Fruit fly (Drosophila melanogaster): ENCODE data around the gene salm.
A peak's percentile ranks its signal among the peaks of the same experiment; 100 is the strongest.

The salm gene

DNA sequence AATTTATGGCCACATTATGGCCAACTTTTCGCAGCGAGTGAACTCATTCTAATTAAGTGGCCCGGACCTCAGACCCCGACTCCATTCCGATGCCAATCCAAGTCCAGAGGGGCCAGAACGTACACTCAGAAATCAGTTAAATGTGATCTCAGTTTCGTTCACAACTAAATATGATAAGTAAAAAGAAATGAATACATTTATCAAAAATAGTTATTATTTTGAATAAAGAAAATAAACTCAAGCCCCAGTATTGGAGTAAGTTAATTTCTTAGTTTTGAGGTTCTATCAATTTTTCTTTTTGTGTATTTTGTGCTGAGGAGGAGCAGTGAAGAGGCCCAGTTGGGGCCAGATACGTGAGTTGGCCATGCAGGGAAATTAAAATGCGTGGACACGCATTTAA, 49.8 kb downstream of the salm start:
- TF ChIP-seq CG1621 (tag; optimal IDR thresholded peaks at IDR 0.05) (peak; percentile 7), CG32006 (GFP tag; optimal IDR thresholded peaks at IDR 0.05) (peak; percentile 22), acj6 (GFP tag; optimal IDR thresholded peaks at IDR 0.05) (peak; percentile 50), esn (GFP tag; optimal IDR thresholded peaks at IDR 0.05) (peak; percentile 78), CG6808 (GFP tag; optimal IDR thresholded peaks at IDR 0.05) (no peak), Sox14 (GFP tag; optimal IDR thresholded peaks at IDR 0.05) (peak; percentile 33), cyc (GFP tag; optimal IDR thresholded peaks at IDR 0.05) (peak; percentile 52), Ets21C (GFP tag; optimal IDR thresholded peaks at IDR 0.05) (peak; percentile 38), net (GFP tag; optimal IDR thresholded peaks at IDR 0.05) (peak; percentile 23), CG11762 (GFP tag; optimal IDR thresholded peaks at IDR 0.05; ENCODE audit: insufficient read depth) (peak; percentile 12), CG7368 (GFP tag; optimal IDR thresholded peaks at IDR 0.05) (peak; percentile 20), Ets96B (tag; optimal IDR thresholded peaks at IDR 0.05) (peak; percentile 39), Eip75B (GFP tag; optimal IDR thresholded peaks at IDR 0.05) (peak; percentile 51), Hr38 (GFP tag; optimal IDR thresholded peaks at IDR 0.05) (no peak), achi (GFP tag; optimal IDR thresholded peaks at IDR 0.05) (peak; percentile 66), topi (GFP tag; optimal IDR thresholded peaks at IDR 0.05) (peak; percentile 61), OdsH (GFP tag; optimal IDR thresholded peaks at IDR 0.05) (peak; percentile 62), CG10631 (GFP tag; optimal IDR thresholded peaks at IDR 0.05) (peak; percentile 57), spab (GFP tag; optimal IDR thresholded peaks at IDR 0.05) (no peak), Eip93F (GFP tag; optimal IDR thresholded peaks at IDR 0.05) (no peak), eg (GFP tag; IDR thresholded peaks at IDR 0.05) (peak; percentile 40; the same call in 1 of the 3 replicates), Eip78C (GFP tag) (peak; percentile 76), CG6854 (GFP tag; optimal IDR thresholded peaks at IDR 0.05) (no peak), Smox (GFP tag; optimal IDR thresholded peaks at IDR 0.05) (peak; percentile 67), Met (GFP tag; optimal IDR thresholded peaks at IDR 0.05) (peak; percentile 74), dsx (GFP tag; optimal IDR thresholded peaks at IDR 0.05; ENCODE audit: poor library complexity, severe bottlenecking) (peak; percentile 24), Blimp-1 (GFP tag; optimal IDR thresholded peaks at IDR 0.05) (peak; percentile 23), fkh (GFP tag; optimal IDR thresholded peaks at IDR 0.05) (no peak), Gug (GFP tag; IDR thresholded peaks at IDR 0.05) (no peak), CG10669 (GFP tag; optimal IDR thresholded peaks at IDR 0.05) (peak; percentile 20), dac (GFP tag; optimal IDR thresholded peaks at IDR 0.05) (no peak), CG8119 (GFP tag; IDR thresholded peaks at IDR 0.05) (peak; percentile 14; the same call in 1 of the 3 replicates), CG9139 (GFP tag; optimal IDR thresholded peaks at IDR 0.05) (no peak), CG11902 (GFP tag; optimal IDR thresholded peaks at IDR 0.05) (peak; percentile 51), CG6163 (GFP tag; IDR thresholded peaks at IDR 0.05) (peak; percentile 69; the same call in 2 of the 3 replicates), Hr4 (GFP tag; optimal IDR thresholded peaks at IDR 0.05) (no peak), Hr39 (GFP tag; optimal IDR thresholded peaks at IDR 0.05) (peak; percentile 54), pdm3 (GFP tag; optimal IDR thresholded peaks at IDR 0.05) (peak; percentile 56), Sox102F (GFP tag; optimal IDR thresholded peaks at IDR 0.05) (peak; percentile 72), Lpt (GFP tag; optimal IDR thresholded peaks at IDR 0.05) (no peak), CG4318 (GFP tag; optimal IDR thresholded peaks at IDR 0.05) (no peak), CG8319 (GFP tag; optimal IDR thresholded peaks at IDR 0.05) (no peak), CG3919 (GFP tag; optimal IDR thresholded peaks at IDR 0.05) (peak; percentile 55), fd59A (GFP tag; optimal IDR thresholded peaks at IDR 0.05) (no peak), CG11294 (GFP tag; IDR thresholded peaks at IDR 0.05) (no peak), fd85E (GFP tag; optimal IDR thresholded peaks at IDR 0.05) (no peak), salr (GFP tag; optimal IDR thresholded peaks at IDR 0.05) (peak in 1 of 2 experiments; percentile 61), CG34406 (GFP tag; optimal IDR thresholded peaks at IDR 0.05) (peak; percentile 65), CG6792 (GFP tag; optimal IDR thresholded peaks at IDR 0.05) (peak; percentile 63), svp (GFP tag) (peak; percentile 85), CG31627 (GFP tag; optimal IDR thresholded peaks at IDR 0.05) (peak; percentile 56), CG3032 (tag; optimal IDR thresholded peaks at IDR 0.05) (peak; percentile 27)
